Fruit fly (Drosophila melanogaster) whole organism, embryonic: ENCODE measurements around the gene Hat1.

ENCODE experiments used
- BEAF-32 ChIP-seq: fragments of 200-800 bp; sonication (Bioruptor generic); optimal IDR thresholded peaks from 3 replicates; lab custom pipeline; 2017; ENCODE audit warnings: missing biosample characterization, missing genetic modification characterization, mild to moderate bottlenecking, moderate library complexity, missing genetic modification reagents
- CG10431 ChIP-seq: fragments of 200-800 bp; sonication (Bioruptor generic); optimal IDR thresholded peaks from 3 replicates; lab custom pipeline; 2018; ENCODE audit warnings: missing biosample characterization, mild to moderate bottlenecking, missing genetic modification characterization
- CG12219 ChIP-seq: fragments of 200-800 bp; sonication (Bioruptor generic); optimal IDR thresholded peaks from 3 replicates; lab custom pipeline; 2018; ENCODE audit warnings: missing biosample characterization, mild to moderate bottlenecking, missing genetic modification characterization
- CG14860 ChIP-seq: fragments of 200-800 bp; sonication (Bioruptor generic); IDR thresholded peaks from 3 replicates; pipeline ENCODE4 v1.3.6; 2022; ENCODE audit warnings: missing biosample characterization, missing genetic modification characterization; ENCODE audit not compliant: partially characterized antibody
- CG15269 ChIP-seq: fragments of 200-800 bp; sonication (Bioruptor generic); optimal IDR thresholded peaks from 2 replicates; lab custom pipeline; 2018; ENCODE audit warnings: missing biosample characterization, mild to moderate bottlenecking, missing genetic modification characterization, moderate library complexity
- CG1602 ChIP-seq: fragments of 200-800 bp; sonication (Bioruptor generic); optimal IDR thresholded peaks from 3 replicates; lab custom pipeline; 2016; ENCODE audit warnings: missing biosample characterization, missing genetic modification characterization
- CG16815 ChIP-seq: fragments of 200-800 bp; sonication (Bioruptor generic); optimal IDR thresholded peaks from 3 replicates; lab custom pipeline; 2017; ENCODE audit warnings: missing biosample characterization, mild to moderate bottlenecking, missing genetic modification characterization
- CG18262 ChIP-seq: fragments of 200-800 bp; optimal IDR thresholded peaks from 3 replicates; lab custom pipeline; 2019; ENCODE audit warnings: missing biosample characterization, mild to moderate bottlenecking, missing genetic modification characterization, moderate library complexity
- CG2129 ChIP-seq: fragments of 200-800 bp; sonication (Bioruptor generic); IDR thresholded peaks from 2 replicates; pipeline ENCODE4 v1.3.6; 2022; ENCODE audit warnings: missing biosample characterization, missing genetic modification characterization; ENCODE audit not compliant: partially characterized antibody
- CG2875 ChIP-seq: fragments of 200-800 bp; sonication (Bioruptor generic); optimal IDR thresholded peaks from 2 replicates; lab custom pipeline; 2017; ENCODE audit warnings: missing biosample characterization, mild to moderate bottlenecking, missing genetic modification characterization, missing genetic modification reagents
- CG30403 ChIP-seq: fragments of 200-800 bp; sonication (Bioruptor generic); optimal IDR thresholded peaks from 3 replicates; lab custom pipeline; 2016; ENCODE audit warnings: missing biosample characterization, missing genetic modification characterization
- CG31441 ChIP-seq: fragments of 200-800 bp; sonication (Bioruptor generic); IDR thresholded peaks from 2 replicates; pipeline ENCODE4 v1.3.6; 2022; ENCODE audit warnings: missing biosample characterization, missing genetic modification characterization
- CG33213 ChIP-seq: fragments of 200-800 bp; sonication (Bioruptor generic); optimal IDR thresholded peaks from 3 replicates; lab custom pipeline; 2016; ENCODE audit warnings: missing biosample characterization, missing genetic modification characterization
- CG4360 ChIP-seq: fragments of 200-800 bp; sonication (Bioruptor generic); IDR thresholded peaks from 2 replicates; pipeline ENCODE4 v1.3.6; 2022; ENCODE audit warnings: missing biosample characterization, missing genetic modification characterization
- CG4820 ChIP-seq: fragments of 200-800 bp; sonication (Bioruptor generic); optimal IDR thresholded peaks from 3 replicates; lab custom pipeline; 2016; ENCODE audit warnings: missing biosample characterization, missing genetic modification characterization
- CG4854 ChIP-seq: fragments of 200-800 bp; sonication (Bioruptor generic); optimal IDR thresholded peaks from 2 replicates; lab custom pipeline; 2016; ENCODE audit warnings: missing biosample characterization, missing genetic modification characterization, inconsistent platforms
- CG7786 ChIP-seq: fragments of 200-800 bp; sonication (Bioruptor generic); optimal IDR thresholded peaks from 2 replicates; lab custom pipeline; 2016; ENCODE audit warnings: missing biosample characterization, missing genetic modification characterization
- CG7963 ChIP-seq: fragments of 200-800 bp; sonication (Bioruptor generic); IDR thresholded peaks from 3 replicates; pipeline ENCODE4 v1.3.6; 2022; ENCODE audit warnings: missing biosample characterization, missing genetic modification characterization; ENCODE audit not compliant: partially characterized antibody
- CG8478 ChIP-seq: fragments of >200 bp; optimal IDR thresholded peaks from 2 replicates; lab custom pipeline; 2018
- Chrac-16 ChIP-seq: fragments of 200-800 bp; sonication (Bioruptor generic); optimal IDR thresholded peaks from 3 replicates; lab custom pipeline; 2016; ENCODE audit warnings: missing biosample characterization, missing genetic modification characterization
- D ChIP-seq, 2 experiments: fragments of 200-800 bp in 1 of 2; fragments of >200 bp in 1 of 2; sonication (Bioruptor generic) in 1 of 2; optimal IDR thresholded peaks; 2 replicates in 1 of 2; 3 replicates in 1 of 2; lab custom pipeline; 2017; ENCODE audit warnings: mild to moderate bottlenecking in 1 of 2, missing biosample characterization in 1 of 2, missing genetic modification characterization in 1 of 2, missing genetic modification reagents in 1 of 2
- Mrtf ChIP-seq: fragments of 200-800 bp; sonication (Bioruptor generic); IDR thresholded peaks from 3 replicates; pipeline ENCODE4 v1.3.6; 2022; ENCODE audit warnings: missing biosample characterization, missing genetic modification characterization
- NC2β ChIP-seq: fragments of 200-800 bp; sonication (Bioruptor generic); optimal IDR thresholded peaks from 2 replicates; lab custom pipeline; 2016; ENCODE audit warnings: missing biosample characterization, missing genetic modification characterization
- Opbp ChIP-seq: fragments of 200-800 bp; sonication (Bioruptor generic); IDR thresholded peaks from 3 replicates; pipeline ENCODE4 v1.3.6; 2022; ENCODE audit warnings: missing biosample characterization, missing genetic modification characterization; ENCODE audit not compliant: partially characterized antibody
- Rx ChIP-seq: fragments of 200-800 bp; sonication (Bioruptor generic); IDR thresholded peaks from 2 replicates; pipeline ENCODE4 v1.3.6; 2022; ENCODE audit warnings: missing biosample characterization, missing genetic modification characterization
- Sry-β ChIP-seq: fragments of 200-800 bp; sonication (Bioruptor generic); optimal IDR thresholded peaks from 2 replicates; lab custom pipeline; 2018; ENCODE audit warnings: missing biosample characterization, mild to moderate bottlenecking, missing genetic modification characterization, moderate library complexity
- TFAM ChIP-seq: fragments of 200-800 bp; sonication (Bioruptor generic); optimal IDR thresholded peaks from 2 replicates; lab custom pipeline; 2017; ENCODE audit warnings: missing biosample characterization, missing genetic modification characterization, inconsistent platforms
- Vsx1 ChIP-seq: fragments of 200-800 bp; sonication (Bioruptor generic); optimal IDR thresholded peaks from 2 replicates; lab custom pipeline; 2017; ENCODE audit warnings: missing biosample characterization, mild to moderate bottlenecking, missing genetic modification characterization, missing genetic modification reagents
- YL-1 ChIP-seq: fragments of 200-800 bp; sonication (Bioruptor generic); optimal IDR thresholded peaks from 3 replicates; lab custom pipeline; 2017; ENCODE audit warnings: missing biosample characterization, mild to moderate bottlenecking, missing genetic modification characterization
- abd-A ChIP-seq: fragments of 200-800 bp; sonication (Bioruptor generic); optimal IDR thresholded peaks from 3 replicates; lab custom pipeline; 2019; ENCODE audit warnings: missing biosample characterization, mild to moderate bottlenecking, missing genetic modification characterization, moderate library complexity
- bab2 ChIP-seq: fragments of 200-800 bp; sonication (Bioruptor generic); optimal IDR thresholded peaks from 2 replicates; lab custom pipeline; 2016; ENCODE audit warnings: missing biosample characterization, missing genetic modification characterization
- cwo ChIP-seq: fragments of 200-800 bp; sonication (Bioruptor generic); optimal IDR thresholded peaks from 3 replicates; lab custom pipeline; 2017; ENCODE audit warnings: missing biosample characterization, missing genetic modification characterization, mild to moderate bottlenecking, moderate library complexity, missing genetic modification reagents
- dan ChIP-seq: fragments of 200-800 bp; sonication (Bioruptor generic); IDR thresholded peaks from 2 replicates; pipeline ENCODE4 v1.3.6; 2022; ENCODE audit warnings: missing biosample characterization, missing genetic modification characterization
- eyg ChIP-seq: fragments of 200-800 bp; sonication (Bioruptor generic); optimal IDR thresholded peaks from 3 replicates; lab custom pipeline; 2016; ENCODE audit warnings: missing biosample characterization, missing genetic modification characterization
- grn ChIP-seq: fragments of 200-800 bp; sonication (Bioruptor generic); optimal IDR thresholded peaks from 3 replicates; lab custom pipeline; 2017; ENCODE audit warnings: missing biosample characterization, missing genetic modification characterization
- gro ChIP-seq: fragments of 200-800 bp; sonication (Bioruptor generic); optimal IDR thresholded peaks from 2 replicates; lab custom pipeline; 2016; ENCODE audit warnings: missing biosample characterization, missing genetic modification characterization
- gsb-n ChIP-seq: fragments of 200-800 bp; sonication (Bioruptor generic); optimal IDR thresholded peaks from 3 replicates; lab custom pipeline; 2018; ENCODE audit warnings: missing biosample characterization, mild to moderate bottlenecking, missing genetic modification characterization
- her ChIP-seq: fragments of 200-800 bp; sonication (Bioruptor generic); optimal IDR thresholded peaks from 2 replicates; lab custom pipeline; 2016; ENCODE audit warnings: missing biosample characterization, missing genetic modification characterization
- hth ChIP-seq: fragments of >200 bp; optimal IDR thresholded peaks from 2 replicates; lab custom pipeline; 2017; ENCODE audit warnings: inconsistent platforms
- mld ChIP-seq: fragments of 200-800 bp; sonication (Bioruptor generic); IDR thresholded peaks from 3 replicates; pipeline ENCODE4 v1.3.6; 2022; ENCODE audit warnings: missing biosample characterization, missing genetic modification characterization; ENCODE audit not compliant: partially characterized antibody
- nmo ChIP-seq: fragments of 200-800 bp; sonication (Bioruptor generic); optimal IDR thresholded peaks from 2 replicates; lab custom pipeline; 2018; ENCODE audit warnings: missing biosample characterization, mild to moderate bottlenecking, missing genetic modification characterization, moderate library complexity
- p53 ChIP-seq: fragments of 200-800 bp; sonication (Bioruptor generic); optimal IDR thresholded peaks from 2 replicates; lab custom pipeline; 2016; ENCODE audit warnings: missing biosample characterization, missing genetic modification characterization
- pb ChIP-seq: fragments of 200-800 bp; sonication (Bioruptor generic); optimal IDR thresholded peaks from 3 replicates; lab custom pipeline; 2016; ENCODE audit warnings: missing biosample characterization, missing genetic modification characterization
- peb ChIP-seq: fragments of 200-800 bp; sonication (Bioruptor generic); IDR thresholded peaks from 2 replicates; pipeline ENCODE4 v1.3.6; 2022; ENCODE audit warnings: missing biosample characterization, missing genetic modification characterization
- sob ChIP-seq: fragments of 200-800 bp; sonication (Bioruptor generic); IDR thresholded peaks from 2 replicates; pipeline ENCODE4 v1.3.6; 2022; ENCODE audit warnings: missing biosample characterization, missing genetic modification characterization
- stc ChIP-seq: fragments of 200-800 bp; sonication (Bioruptor generic); IDR thresholded peaks from 2 replicates; pipeline ENCODE4 v1.3.6; 2022; ENCODE audit warnings: missing biosample characterization, missing genetic modification characterization
- stwl ChIP-seq: fragments of 200-800 bp; sonication (Bioruptor generic); optimal IDR thresholded peaks from 3 replicates; lab custom pipeline; 2018; ENCODE audit warnings: missing biosample characterization, mild to moderate bottlenecking, missing genetic modification characterization, moderate library complexity
- tll ChIP-seq, 2 experiments: fragments of 200-800 bp in 1 of 2; fragments of >200 bp in 1 of 2; sonication (Bioruptor generic) in 1 of 2; optimal IDR thresholded peaks; 2 replicates each; lab custom pipeline; 2017 to 2019; ENCODE audit warnings: missing biosample characterization in 2 of 2, missing genetic modification characterization in 2 of 2, mild to moderate bottlenecking in 1 of 2, moderate library complexity in 1 of 2

The Hat1 gene

DNA sequence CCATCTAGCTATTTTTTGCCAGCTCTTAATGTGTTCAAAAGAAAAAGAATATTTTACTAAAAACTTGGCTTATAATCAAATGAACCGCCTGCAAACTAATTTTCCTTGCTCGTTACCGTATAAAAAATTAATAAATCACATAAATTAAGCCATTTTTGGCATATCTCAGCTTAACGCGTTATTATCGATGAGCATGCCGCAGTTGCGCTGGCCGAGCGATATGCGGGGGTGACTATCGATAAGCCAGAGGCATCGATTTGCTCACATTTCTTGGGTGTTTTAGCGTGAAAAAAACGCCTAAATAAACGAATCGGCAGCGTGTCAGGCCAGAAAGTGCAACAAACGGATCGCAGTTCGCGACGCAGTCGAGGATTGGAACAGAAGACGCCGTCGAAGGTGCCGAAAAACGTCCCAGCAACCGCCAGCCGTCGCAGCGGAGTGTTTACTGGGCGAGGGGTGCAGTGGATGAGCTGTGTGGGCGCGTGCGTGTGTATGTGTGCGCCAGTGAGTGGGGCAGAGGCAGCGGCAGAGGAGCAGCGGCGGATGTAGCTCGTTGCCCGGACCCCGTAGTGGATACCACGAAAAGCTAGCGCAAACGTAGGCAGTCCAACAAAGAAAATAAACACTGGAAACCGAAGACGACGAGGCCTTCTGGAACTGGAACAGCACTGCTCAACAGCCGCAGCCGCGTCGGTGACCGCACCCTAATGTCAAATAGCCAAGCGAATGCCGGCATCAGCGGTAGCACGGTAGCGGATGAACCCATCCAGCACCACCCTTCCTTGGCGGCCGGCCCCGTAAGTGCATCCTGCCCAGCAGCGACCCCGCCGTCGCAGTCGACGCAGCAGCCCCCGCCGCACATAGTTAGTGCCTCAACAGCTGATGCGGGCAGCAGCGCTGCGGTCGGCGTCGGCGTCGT lies 46.6 kb downstream of the Hat1 start, which contains the start of the genes Sym and Madm (continued):
- peak in 1 of 2 experiments; percentile 39 for TF ChIP-seq tll (GFP tag; optimal IDR thresholded peaks at IDR 0.05; lab: Kevin White, UChicago)
- peak; percentile 51 for TF ChIP-seq stwl
- no peak for TF ChIP-seq hth (lab: Kevin White, UChicago)
- TF ChIP-seq CG7786 (GFP tag; lab: Kevin White, UChicago) = peak; percentile 1
- peak; percentile 37 for TF ChIP-seq bab2 (GFP tag; lab: Kevin White, UChicago)
- peak; percentile 73; the same call in 2 of the 3 replicates for TF ChIP-seq Opbp (GFP tag; lab: Robert Waterston, UW)
- TF ChIP-seq BEAF-32 = peak; percentile 95
- TF ChIP-seq CG4360 (GFP tag; lab: Robert Waterston, UW) = no peak
- TF ChIP-seq CG16815 (GFP tag; lab: Kevin White, UChicago) = peak; percentile 1
- peak; percentile 39 for TF ChIP-seq CG18262 (tag; lab: Kevin White, UChicago)
- TF ChIP-seq sob (GFP tag; lab: Robert Waterston, UW) = peak; percentile 35; the same call in 1 of the 2 replicates
- peak; percentile 69 for TF ChIP-seq CG2129 (GFP tag; lab: Robert Waterston, UW)
- TF ChIP-seq abd-A (tag; lab: Kevin White, UChicago) = no peak
- TF ChIP-seq CG4854 (GFP tag; lab: Kevin White, UChicago) = peak; percentile 18
- peak; percentile 91 for TF ChIP-seq Sry-β (GFP tag; lab: Kevin White, UChicago)
- TF ChIP-seq CG15269 = no peak
- TF ChIP-seq nmo (GFP tag; lab: Kevin White, UChicago) = peak; percentile 71
- no peak for TF ChIP-seq gsb-n (tag; lab: Kevin White, UChicago)
- peak; percentile 63 for TF ChIP-seq gro
- peak; percentile 92 for TF ChIP-seq YL-1 (GFP tag; lab: Kevin White, UChicago)
- TF ChIP-seq NC2β (GFP tag; lab: Kevin White, UChicago) = peak; percentile 18
- no peak for TF ChIP-seq Rx (GFP tag; lab: Robert Waterston, UW)
- TF ChIP-seq D (optimal IDR thresholded peaks at IDR 0.05; lab: Kevin White, UChicago) = no peak
- TF ChIP-seq D (GFP tag; optimal IDR thresholded peaks at IDR 0.05; lab: Kevin White, UChicago) = no peak
- no peak for TF ChIP-seq cwo (GFP tag; lab: Kevin White, UChicago)
- TF ChIP-seq CG7963 (GFP tag; lab: Robert Waterston, UW) = peak; percentile 69; the same call in 2 of the 3 replicates
- no peak for TF ChIP-seq CG2875
- peak; percentile 17 for TF ChIP-seq CG33213
- TF ChIP-seq mld (GFP tag; lab: Robert Waterston, UW) = no peak; the same call in 2 of the 3 replicates
- TF ChIP-seq Chrac-16 = peak; percentile 40
- TF ChIP-seq CG12219 = no peak
- TF ChIP-seq dan (GFP tag; lab: Robert Waterston, UW) = no peak
- peak; percentile 64 for TF ChIP-seq CG8478 (lab: Kevin White, UChicago)
- TF ChIP-seq her (GFP tag; lab: Kevin White, UChicago) = peak; percentile 32
- TF ChIP-seq CG14860 (GFP tag; lab: Robert Waterston, UW) = peak; percentile 90; the same call in 2 of the 3 replicates
- TF ChIP-seq stc = no peak
- TF ChIP-seq grn (GFP tag; lab: Kevin White, UChicago) = no peak
- no peak for TF ChIP-seq Mrtf (GFP tag; lab: Robert Waterston, UW)
- TF ChIP-seq CG4820 (GFP tag; lab: Kevin White, UChicago) = no peak
- TF ChIP-seq peb = no peak
- no peak for TF ChIP-seq eyg (GFP tag; lab: Kevin White, UChicago)
- peak; percentile 65 for TF ChIP-seq CG30403
- no peak for TF ChIP-seq pb (GFP tag; lab: Kevin White, UChicago)
- no peak for TF ChIP-seq CG10431 (GFP tag; lab: Kevin White, UChicago)
- no peak for TF ChIP-seq p53 (GFP tag; lab: Kevin White, UChicago)
- peak; percentile 33 for TF ChIP-seq CG1602
- no peak for TF ChIP-seq Vsx1 (GFP tag; lab: Kevin White, UChicago)
- TF ChIP-seq TFAM = no peak
- TF ChIP-seq CG31441 (GFP tag; lab: Robert Waterston, UW) = no peak; the same call in 1 of the 2 replicates
